Worm (Caenorhabditis elegans): ENCODE results near the gene cutl-11.

The cutl-11 gene

ce11 chrX:11637721-11638120 lies 12.9 kb downstream of the cutl-11 start:
- TF ChIP-seq nhr-2 (tag; optimal IDR thresholded peaks at IDR 0.05) (no peak), hlh-1 (tag; optimal IDR thresholded peaks at IDR 0.05) (peak; percentile 27), nhr-76 (tag; optimal IDR thresholded peaks at IDR 0.05) (no peak), snpc-4 (tag; optimal IDR thresholded peaks at IDR 0.05) (no peak), unc-39 (tag; optimal IDR thresholded peaks at IDR 0.05) (no peak)

DNA sequence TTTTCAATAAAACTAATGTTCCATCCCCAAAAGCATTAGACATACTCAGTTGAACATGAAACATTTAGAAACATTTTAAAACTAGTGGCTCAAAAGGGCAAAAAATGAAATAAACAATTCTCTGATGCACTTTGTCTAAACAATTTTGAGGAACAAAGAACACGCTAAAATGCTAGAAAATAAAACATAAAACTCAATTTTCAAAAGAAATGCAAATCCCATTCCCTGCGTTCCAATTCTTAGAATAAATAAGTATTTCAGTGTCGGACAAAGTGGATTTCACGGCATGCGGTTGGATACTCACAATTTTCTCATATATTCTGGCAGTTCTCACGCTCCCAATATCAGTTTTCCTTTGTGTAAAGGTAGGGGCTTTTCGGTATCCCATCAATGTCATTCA lies 17.4 kb downstream of the cutl-11 start:
- TF ChIP-seq mls-2 (tag; optimal IDR thresholded peaks at IDR 0.05) (no peak), ces-1 (GFP tag; optimal IDR thresholded peaks at IDR 0.05) (peak; percentile 33)

DNA sequence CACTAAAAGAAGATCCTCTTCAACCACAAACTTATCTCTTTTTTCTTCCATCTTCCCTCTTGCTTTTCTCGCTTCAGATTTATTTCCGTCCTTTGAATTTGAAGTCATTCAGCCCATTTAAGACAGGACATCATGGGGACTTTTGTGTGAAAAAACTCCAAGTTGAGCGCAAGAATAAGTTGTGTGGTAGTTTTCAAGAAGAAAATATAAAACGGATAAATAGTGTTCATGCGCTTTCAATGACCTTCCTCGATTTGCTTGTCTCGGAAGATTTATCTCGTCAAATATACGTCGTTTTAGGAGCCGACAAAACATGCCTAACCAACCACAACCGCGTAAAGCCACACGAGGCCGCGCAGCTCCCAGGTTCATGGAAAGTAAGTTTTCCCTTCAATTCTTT lies 18.5 kb downstream of the cutl-11 start, which contains the start of gene sto-6:
Gene sto-6, plus strand, starts transcription at position 301 of the 400 bp plus-strand sequence.
- TF ChIP-seq nhr-76 (tag; optimal IDR thresholded peaks at IDR 0.05) = no peak

DNA sequence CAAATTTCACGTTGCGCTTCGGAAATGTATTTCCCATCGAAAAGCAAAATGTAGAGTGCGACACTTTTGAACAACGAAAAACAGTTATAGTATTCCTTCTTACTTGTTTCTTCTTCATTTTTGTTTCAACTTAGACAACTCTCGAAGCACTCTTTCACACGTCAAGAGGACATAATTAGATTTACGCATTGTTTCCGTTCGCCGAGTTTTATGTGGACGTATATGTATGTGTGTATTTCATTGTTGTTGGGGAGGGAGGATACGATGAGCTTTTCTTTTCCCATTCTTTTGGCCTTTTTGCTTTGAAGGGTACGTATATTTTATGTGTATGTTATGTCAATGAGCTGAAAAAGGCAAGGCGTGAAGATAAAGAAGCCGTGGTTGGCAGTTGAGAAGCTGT lies 20.2 kb downstream of the cutl-11 start:
- no peak for TF ChIP-seq mls-2 (tag; optimal IDR thresholded peaks at IDR 0.05)
- no peak for TF ChIP-seq tbx-8 (GFP tag; optimal IDR thresholded peaks at IDR 0.05)
- no peak for TF ChIP-seq nhr-76 (tag; optimal IDR thresholded peaks at IDR 0.05)
- no peak for TF ChIP-seq elt-1 (tag; optimal IDR thresholded peaks at IDR 0.05; ENCODE audit: borderline replicate concordance, insufficient read depth)
- TF ChIP-seq ceh-43 (GFP tag; optimal IDR thresholded peaks at IDR 0.05) = no peak
- peak; percentile 89 for TF ChIP-seq ces-1 (GFP tag; optimal IDR thresholded peaks at IDR 0.05)

DNA sequence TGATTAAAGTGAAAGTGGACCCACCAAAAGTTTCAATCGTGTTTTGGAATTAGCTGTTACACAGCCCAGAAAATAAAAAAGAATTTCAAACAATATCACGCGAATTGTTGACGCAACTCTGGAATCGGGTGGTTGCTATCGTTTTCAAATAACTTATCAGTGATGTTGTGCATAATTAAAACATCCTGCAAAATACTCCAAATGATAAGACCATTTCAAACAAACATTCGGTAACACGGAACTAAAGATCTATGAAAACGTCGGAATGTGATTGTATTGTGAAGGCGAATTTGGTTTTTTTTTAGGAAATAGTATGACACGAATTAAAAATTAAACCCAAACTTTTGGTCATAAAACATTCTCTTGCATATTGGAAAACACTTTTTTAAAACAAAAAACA lies 22.1 kb downstream of the cutl-11 start, which contains the start of gene spp-30:
Gene spp-30, minus strand, starts transcription at position 101 of the 400 bp plus-strand sequence.
- TF ChIP-seq ztf-11 (tag; optimal IDR thresholded peaks at IDR 0.05) = no peak
- TF ChIP-seq nhr-237 (tag; optimal IDR thresholded peaks at IDR 0.05) = no peak
- no peak for TF ChIP-seq mab-5 (tag; optimal IDR thresholded peaks at IDR 0.05)
- no peak for TF ChIP-seq nhr-12 (tag; optimal IDR thresholded peaks at IDR 0.05)
- no peak for TF ChIP-seq lsy-2 (tag; optimal IDR thresholded peaks at IDR 0.05)
- no peak for TF ChIP-seq nhr-76 (tag; optimal IDR thresholded peaks at IDR 0.05)
- no peak for TF ChIP-seq zip-8 (tag; optimal IDR thresholded peaks at IDR 0.05)
- TF ChIP-seq unc-39 (tag; optimal IDR thresholded peaks at IDR 0.05) = no peak
- TF ChIP-seq ces-1 (GFP tag; optimal IDR thresholded peaks at IDR 0.05) = no peak

ce11 chrX:11627013-11627412 lies 23.6 kb downstream of the cutl-11 start, which contains the start of gene twk-44:
Gene twk-44 (minus strand): TSS chrX:11627113.
- TF ChIP-seq sem-2 (GFP tag; optimal IDR thresholded peaks at IDR 0.05) (no peak), nhr-2 (tag; optimal IDR thresholded peaks at IDR 0.05) (no peak), zip-8 (tag; optimal IDR thresholded peaks at IDR 0.05) (no peak), nhr-28 (tag; optimal IDR thresholded peaks at IDR 0.05) (no peak), ceh-83 (GFP tag; optimal IDR thresholded peaks at IDR 0.05) (no peak), ham-2 (GFP tag; optimal IDR thresholded peaks at IDR 0.05) (no peak), lin-13 (tag; optimal IDR thresholded peaks at IDR 0.05) (no peak), lin-32 (GFP tag; optimal IDR thresholded peaks at IDR 0.05) (no peak), elt-1 (tag; optimal IDR thresholded peaks at IDR 0.05; ENCODE audit: borderline replicate concordance, insufficient read depth) (no peak), M03D4.4 (tag; optimal IDR thresholded peaks at IDR 0.05) (no peak), snpc-4 (tag; optimal IDR thresholded peaks at IDR 0.05) (no peak)

DNA sequence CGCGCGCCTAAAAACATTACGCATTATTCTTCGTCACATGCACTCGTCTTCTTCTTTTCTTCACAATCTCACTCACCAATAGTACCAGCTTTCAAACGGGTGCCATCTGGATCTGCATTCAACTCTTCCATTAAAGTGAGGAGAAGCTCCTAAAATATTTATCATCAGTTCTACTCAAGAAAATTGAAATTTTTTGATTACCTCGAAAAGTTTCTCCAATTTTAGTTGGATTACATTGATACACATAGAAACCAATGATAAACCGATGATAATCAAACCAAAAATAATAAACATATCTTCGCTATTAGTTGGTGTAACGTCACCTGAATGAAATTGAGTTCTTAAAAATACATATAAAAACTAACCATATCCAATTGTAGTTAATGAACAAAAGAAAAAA lies 26.0 kb downstream of the cutl-11 start:
- TF ChIP-seq nhr-237 (tag; optimal IDR thresholded peaks at IDR 0.05) (no peak), unc-120 (tag; optimal IDR thresholded peaks at IDR 0.05; ENCODE audit: poor library complexity, severe bottlenecking) (no peak), nhr-12 (tag; optimal IDR thresholded peaks at IDR 0.05) (no peak), ztf-11 (tag; optimal IDR thresholded peaks at IDR 0.05) (no peak)

DNA sequence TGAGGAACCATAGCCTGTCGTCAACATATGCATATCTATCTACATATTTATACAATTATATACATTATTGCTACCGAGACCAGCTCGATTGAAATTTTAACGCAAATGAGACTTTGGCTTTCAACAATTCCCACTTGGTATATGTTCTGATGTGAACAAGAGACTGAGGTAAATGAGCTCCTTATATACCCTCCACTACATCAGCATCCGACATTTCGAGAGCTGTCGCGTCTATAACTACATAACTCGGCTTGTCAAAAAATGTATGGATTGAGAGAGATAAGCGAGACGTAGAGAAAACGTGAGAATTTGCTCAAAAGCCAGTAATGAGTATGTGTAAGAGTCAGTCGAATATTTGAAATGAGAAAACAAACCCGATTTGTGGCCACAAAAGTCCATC lies 27.2 kb downstream of the cutl-11 start:
- TF ChIP-seq bed-3 (GFP tag; optimal IDR thresholded peaks at IDR 0.05) (no peak), unc-39 (tag; optimal IDR thresholded peaks at IDR 0.05) (no peak)

Data from whole organism, mixed stage, embryonic.